Fruit fly (Drosophila melanogaster) whole organism, prepupa: ENCODE results near the gene obst-H.

Experiments
- Blimp-1 ChIP-seq: fragments of 200-800 bp; sonication (Bioruptor generic); optimal IDR thresholded peaks from 3 replicates; lab custom pipeline; 2017; ENCODE audit warnings: missing biosample characterization, missing genetic modification characterization, mild to moderate bottlenecking, moderate library complexity, missing genetic modification reagents
- CG11902 ChIP-seq: fragments of 200-800 bp; sonication (Bioruptor generic); optimal IDR thresholded peaks from 3 replicates; lab custom pipeline; 2016; ENCODE audit warnings: missing biosample characterization, missing genetic modification characterization
- CG16779 ChIP-seq: fragments of 200-800 bp; sonication (Bioruptor generic); optimal IDR thresholded peaks from 3 replicates; lab custom pipeline; 2017; ENCODE audit warnings: missing biosample characterization, mild to moderate bottlenecking, missing genetic modification characterization
- CG3032 ChIP-seq: fragments of 200-800 bp; optimal IDR thresholded peaks from 2 replicates; lab custom pipeline; 2019; ENCODE audit warnings: missing biosample characterization, mild to moderate bottlenecking, missing genetic modification characterization, moderate library complexity
- CG32006 ChIP-seq: fragments of 200-800 bp; sonication (Bioruptor generic); optimal IDR thresholded peaks from 3 replicates; lab custom pipeline; 2017; ENCODE audit warnings: missing biosample characterization, mild to moderate bottlenecking, missing genetic modification characterization
- CG4318 ChIP-seq: fragments of 200-800 bp; sonication (Bioruptor generic); optimal IDR thresholded peaks from 3 replicates; lab custom pipeline; 2017; ENCODE audit warnings: missing biosample characterization, mild to moderate bottlenecking, missing genetic modification characterization
- CG6276 ChIP-seq: fragments of 200-800 bp; sonication (Bioruptor generic); optimal IDR thresholded peaks from 2 replicates; lab custom pipeline; 2017; ENCODE audit warnings: missing biosample characterization, mild to moderate bottlenecking, missing genetic modification characterization
- CG6792 ChIP-seq: fragments of 200-800 bp; sonication (Bioruptor generic); optimal IDR thresholded peaks from 3 replicates; lab custom pipeline; 2016; ENCODE audit warnings: missing biosample characterization, missing genetic modification characterization
- CG6854 ChIP-seq: fragments of 200-800 bp; sonication (Bioruptor generic); optimal IDR thresholded peaks from 2 replicates; lab custom pipeline; 2017; ENCODE audit warnings: missing biosample characterization, mild to moderate bottlenecking, missing genetic modification characterization
- CG7368 ChIP-seq: fragments of 200-800 bp; sonication (Bioruptor generic); optimal IDR thresholded peaks from 3 replicates; lab custom pipeline; 2016; ENCODE audit warnings: missing biosample characterization, missing genetic modification characterization
- CG8119 ChIP-seq: fragments of 200-800 bp; sonication (Bioruptor generic); IDR thresholded peaks from 3 replicates; pipeline ENCODE4 v1.3.6; 2022; ENCODE audit warnings: missing biosample characterization, missing genetic modification characterization
- CG8319 ChIP-seq: fragments of 200-800 bp; sonication (Bioruptor generic); optimal IDR thresholded peaks from 3 replicates; lab custom pipeline; 2016; ENCODE audit warnings: missing biosample characterization, missing genetic modification characterization
- CG8632 ChIP-seq: fragments of 200-800 bp; sonication (Bioruptor generic); optimal IDR thresholded peaks from 3 replicates; lab custom pipeline; 2016; ENCODE audit warnings: missing biosample characterization, missing genetic modification characterization
- Eip75B ChIP-seq: fragments of 200-800 bp; sonication (Bioruptor generic); optimal IDR thresholded peaks from 3 replicates; lab custom pipeline; 2016; ENCODE audit warnings: missing biosample characterization, missing genetic modification characterization
- Eip78C ChIP-seq: fragments of 200-800 bp; sonication (Bioruptor generic); peaks from one replicate; lab custom pipeline; 2016; ENCODE audit warnings: missing biosample characterization, missing genetic modification characterization
- Eip93F ChIP-seq: fragments of 200-800 bp; sonication (Bioruptor generic); optimal IDR thresholded peaks from 2 replicates; lab custom pipeline; 2016; ENCODE audit warnings: missing biosample characterization, mild to moderate bottlenecking, missing genetic modification characterization
- Hr39 ChIP-seq: fragments of 200-800 bp; sonication (Bioruptor generic); optimal IDR thresholded peaks from 2 replicates; lab custom pipeline; 2016; ENCODE audit warnings: missing biosample characterization, missing genetic modification characterization
- Met ChIP-seq: fragments of 200-800 bp; sonication (Bioruptor generic); optimal IDR thresholded peaks from 3 replicates; lab custom pipeline; 2016; ENCODE audit warnings: missing biosample characterization, missing genetic modification characterization
- Sox102F ChIP-seq: fragments of 200-800 bp; sonication (Bioruptor generic); optimal IDR thresholded peaks from 2 replicates; lab custom pipeline; 2016; ENCODE audit warnings: missing biosample characterization, mild to moderate bottlenecking, missing genetic modification characterization
- Sox14 ChIP-seq: fragments of 200-800 bp; sonication (Bioruptor generic); optimal IDR thresholded peaks from 3 replicates; lab custom pipeline; 2016; ENCODE audit warnings: missing biosample characterization, missing genetic modification characterization
- Sox15 ChIP-seq: fragments of 200-800 bp; sonication (Bioruptor generic); optimal IDR thresholded peaks from 3 replicates; lab custom pipeline; 2016; ENCODE audit warnings: missing biosample characterization, missing genetic modification characterization
- achi ChIP-seq: fragments of 200-800 bp; sonication (Bioruptor generic); optimal IDR thresholded peaks from 3 replicates; lab custom pipeline; 2016; ENCODE audit warnings: missing biosample characterization, missing genetic modification characterization
- acj6 ChIP-seq: fragments of 200-800 bp; sonication (Bioruptor generic); optimal IDR thresholded peaks from 3 replicates; lab custom pipeline; 2016; ENCODE audit warnings: missing biosample characterization, missing genetic modification characterization
- dac ChIP-seq: fragments of 200-800 bp; sonication (Bioruptor generic); optimal IDR thresholded peaks from 2 replicates; lab custom pipeline; 2017; ENCODE audit warnings: missing biosample characterization, mild to moderate bottlenecking, missing genetic modification characterization
- dsx ChIP-seq: fragments of 200-800 bp; optimal IDR thresholded peaks from 3 replicates; lab custom pipeline; 2019; ENCODE audit warnings: missing biosample characterization, mild to moderate bottlenecking, missing genetic modification characterization, moderate library complexity; ENCODE audit not compliant: poor library complexity, severe bottlenecking
- eg ChIP-seq: fragments of 200-800 bp; sonication (Bioruptor generic); IDR thresholded peaks from 3 replicates; pipeline ENCODE4 v1.3.6; 2022; ENCODE audit warnings: missing biosample characterization, missing genetic modification characterization
- esn ChIP-seq: fragments of 200-800 bp; sonication (Bioruptor generic); optimal IDR thresholded peaks from 2 replicates; lab custom pipeline; 2016; ENCODE audit warnings: missing biosample characterization, mild to moderate bottlenecking, missing genetic modification characterization, moderate library complexity
- fkh ChIP-seq: fragments of 200-800 bp; sonication (Bioruptor generic); optimal IDR thresholded peaks from 3 replicates; lab custom pipeline; 2017; ENCODE audit warnings: missing biosample characterization, mild to moderate bottlenecking, missing genetic modification characterization, moderate library complexity
- ss ChIP-seq, 2 experiments: fragments of 200-800 bp; sonication (Bioruptor generic); optimal IDR thresholded peaks; 2 replicates in 1 of 2; 3 replicates in 1 of 2; lab custom pipeline; 2017 to 2018; ENCODE audit warnings: mild to moderate bottlenecking in 2 of 2, missing biosample characterization in 2 of 2, missing genetic modification characterization in 2 of 2, moderate library complexity in 1 of 2
- svp ChIP-seq: fragments of 200-800 bp; sonication (Bioruptor generic); peaks from one replicate; lab custom pipeline; 2016; ENCODE audit warnings: missing biosample characterization, missing genetic modification characterization
- vri ChIP-seq: fragments of 200-800 bp; sonication (Bioruptor generic); optimal IDR thresholded peaks from 3 replicates; lab custom pipeline; 2016; ENCODE audit warnings: missing biosample characterization, mild to moderate bottlenecking, missing genetic modification characterization

The obst-H gene

DNA sequence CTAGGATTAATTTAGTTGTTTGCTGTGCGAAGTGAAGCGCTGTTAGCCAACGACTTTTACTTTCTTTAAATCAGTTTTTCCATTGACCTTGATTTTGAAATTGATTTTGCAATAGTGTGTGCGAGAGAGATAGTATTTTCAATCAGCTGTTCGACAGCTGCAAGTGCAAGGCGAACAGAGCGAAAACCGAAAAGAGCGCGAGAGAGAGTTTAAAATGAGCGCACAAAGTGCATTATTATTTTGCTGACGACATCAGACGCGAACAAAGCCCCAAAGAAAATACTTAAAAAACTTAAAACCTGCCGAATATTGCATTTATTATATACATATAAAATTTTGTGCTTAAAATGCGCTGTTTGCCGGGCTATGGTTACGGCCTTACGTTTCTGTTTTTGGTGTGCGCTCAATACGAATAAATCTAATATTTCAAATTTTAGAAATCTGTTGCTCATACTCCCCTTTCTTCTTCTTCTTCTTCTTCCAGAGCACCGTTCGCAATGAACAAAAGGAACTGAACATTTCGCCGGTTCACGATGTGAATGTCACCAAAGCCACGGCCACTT is 17.3 kb downstream of the obst-H start:
- peak; percentile 78 for TF ChIP-seq Blimp-1 (GFP tag; lab: Kevin White, UChicago)
- no peak for TF ChIP-seq acj6 (GFP tag; lab: Kevin White, UChicago)
- peak; percentile 76 for TF ChIP-seq Eip78C (GFP tag; lab: Kevin White, UChicago)
- no peak for TF ChIP-seq CG8319
- TF ChIP-seq dac (GFP tag; lab: Kevin White, UChicago) = no peak
- TF ChIP-seq CG8119 (GFP tag; lab: Robert Waterston, UW) = no peak; the same call in 2 of the 3 replicates
- TF ChIP-seq vri (GFP tag; lab: Kevin White, UChicago) = peak; percentile 24
- TF ChIP-seq CG11902 (GFP tag; lab: Kevin White, UChicago) = no peak
- TF ChIP-seq CG3032 (tag; lab: Kevin White, UChicago) = peak; percentile 17
- no peak for TF ChIP-seq Hr39 (GFP tag; lab: Kevin White, UChicago)
- TF ChIP-seq ss (GFP tag; optimal IDR thresholded peaks at IDR 0.05; lab: Kevin White, UChicago) = peak; percentile 39 to 44
- TF ChIP-seq CG4318 (GFP tag; lab: Kevin White, UChicago) = no peak
- TF ChIP-seq Eip93F (GFP tag; lab: Kevin White, UChicago) = peak; percentile 33
- peak; percentile 13 for TF ChIP-seq CG16779
- peak; percentile 11 for TF ChIP-seq Met (GFP tag; lab: Kevin White, UChicago)
- no peak for TF ChIP-seq CG6854
- TF ChIP-seq esn (GFP tag; lab: Kevin White, UChicago) = peak; percentile 7
- no peak for TF ChIP-seq CG7368 (GFP tag; lab: Kevin White, UChicago)
- peak; percentile 37 for TF ChIP-seq Sox102F (GFP tag; lab: Kevin White, UChicago)
- no peak for TF ChIP-seq CG6792 (GFP tag; lab: Kevin White, UChicago)
- no peak for TF ChIP-seq achi (GFP tag; lab: Kevin White, UChicago)
- peak; percentile 55 for TF ChIP-seq Sox14 (GFP tag; lab: Kevin White, UChicago)
- no peak for TF ChIP-seq Sox15 (GFP tag; lab: Kevin White, UChicago)
- no peak for TF ChIP-seq CG32006 (GFP tag; lab: Kevin White, UChicago)
- TF ChIP-seq, all 60 proteins: peak for 11

DNA sequence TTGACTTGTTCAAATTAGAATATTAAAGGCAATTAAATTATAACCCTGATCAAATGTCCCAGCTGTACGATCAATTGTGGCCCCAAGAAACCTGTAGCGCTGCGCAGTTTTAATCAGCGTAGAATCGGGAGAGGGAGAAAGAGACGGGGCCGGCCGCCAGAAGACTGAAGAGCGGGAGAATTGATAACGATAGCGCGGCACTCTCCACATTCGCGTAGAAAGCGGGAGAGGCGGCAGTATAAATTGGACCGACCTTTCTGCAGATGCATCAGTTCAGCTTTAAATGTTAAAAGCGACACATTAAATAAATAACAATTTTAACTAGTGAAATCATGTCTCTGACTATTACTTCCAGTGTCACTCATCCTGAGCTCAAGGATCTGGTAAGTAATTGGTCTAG is 18.3 kb downstream of the obst-H start, which contains the start of gene MsrA:
Gene MsrA, plus strand, starts transcription at position 266 of the 400 bp plus-strand sequence.
- TF ChIP-seq Eip78C (GFP tag; lab: Kevin White, UChicago) = peak; percentile 70
- TF ChIP-seq dsx (GFP tag; lab: Kevin White, UChicago) = no peak
- peak; percentile 37 for TF ChIP-seq vri (GFP tag; lab: Kevin White, UChicago)
- no peak for TF ChIP-seq CG6276
- TF ChIP-seq svp (GFP tag; lab: Kevin White, UChicago) = peak; percentile 80
- TF ChIP-seq Eip75B (GFP tag; lab: Kevin White, UChicago) = peak; percentile 17
- no peak for TF ChIP-seq CG8632 (GFP tag; lab: Kevin White, UChicago)
- TF ChIP-seq esn (GFP tag; lab: Kevin White, UChicago) = peak; percentile 7
- TF ChIP-seq CG8119 (GFP tag; lab: Robert Waterston, UW) = 0 out of 3 replicates have a peak, but pooled peaks have one; percentile 16
- TF ChIP-seq dac (GFP tag; lab: Kevin White, UChicago) = no peak

DNA sequence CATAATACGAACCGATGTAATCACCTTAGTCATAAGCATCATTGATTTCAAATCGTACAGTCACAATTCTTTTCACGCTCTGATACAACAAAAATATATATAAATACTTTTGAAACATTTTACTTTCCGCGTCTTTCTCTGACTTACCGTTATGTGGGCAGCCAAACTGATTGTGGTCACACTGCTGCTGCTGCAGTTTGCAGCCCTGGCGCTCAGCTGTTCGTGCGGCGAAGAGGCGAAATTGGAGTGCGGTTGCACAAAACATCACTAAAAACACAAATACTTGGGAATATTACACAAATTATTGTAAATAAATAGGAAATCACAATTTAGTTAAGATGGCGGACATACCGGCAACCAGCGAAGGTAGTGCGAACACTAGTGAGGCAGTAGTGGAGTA is 19.6 kb downstream of the obst-H start, which contains the start of the genes gdl and gdl-ORF39:
Gene gdl, plus strand, starts transcription at position 48 of the 400 bp plus-strand sequence.
Gene gdl-ORF39, plus strand, starts transcription at position 48 of the 400 bp plus-strand sequence.
- TF ChIP-seq Eip78C (GFP tag; lab: Kevin White, UChicago) (peak; percentile 64), Eip93F (GFP tag; lab: Kevin White, UChicago) (no peak), dac (GFP tag; lab: Kevin White, UChicago) (no peak)

DNA sequence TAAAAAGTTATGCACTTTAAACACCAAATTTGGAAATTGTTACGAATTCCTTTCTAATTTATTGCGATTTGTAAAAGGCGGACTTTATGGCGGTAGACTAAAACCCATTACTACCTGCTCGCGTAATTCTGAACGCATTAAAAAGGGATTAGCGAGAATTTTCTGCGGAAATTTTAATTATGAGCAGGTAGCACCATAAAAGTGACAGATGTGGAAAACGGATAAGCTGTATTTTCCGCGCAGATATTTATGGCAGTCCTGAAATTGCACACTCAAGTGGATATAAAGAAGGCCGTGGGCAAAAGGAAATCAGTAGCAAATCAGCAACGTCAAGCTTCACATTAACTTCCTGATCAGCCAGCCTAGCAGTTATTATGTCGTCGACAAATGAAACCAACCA is 20.3 kb downstream of the obst-H start, which contains the start of gene Z600:
Gene Z600, plus strand, starts transcription at position 312 of the 400 bp plus-strand sequence.
- no peak for TF ChIP-seq eg (GFP tag; lab: Robert Waterston, UW)
- no peak for TF ChIP-seq CG4318 (GFP tag; lab: Kevin White, UChicago)
- no peak for TF ChIP-seq CG8119 (GFP tag; lab: Robert Waterston, UW)
- TF ChIP-seq svp (GFP tag; lab: Kevin White, UChicago) = no peak
- no peak for TF ChIP-seq CG8632 (GFP tag; lab: Kevin White, UChicago)
- no peak for TF ChIP-seq acj6 (GFP tag; lab: Kevin White, UChicago)
- no peak for TF ChIP-seq CG6792 (GFP tag; lab: Kevin White, UChicago)
- TF ChIP-seq fkh (GFP tag; lab: Kevin White, UChicago) = no peak
